Fruit fly (Drosophila melanogaster): ENCODE measurements around the gene CG7970.
A peak's percentile ranks its signal among the peaks of the same experiment; 100 is the strongest.

The CG7970 gene

DNA sequence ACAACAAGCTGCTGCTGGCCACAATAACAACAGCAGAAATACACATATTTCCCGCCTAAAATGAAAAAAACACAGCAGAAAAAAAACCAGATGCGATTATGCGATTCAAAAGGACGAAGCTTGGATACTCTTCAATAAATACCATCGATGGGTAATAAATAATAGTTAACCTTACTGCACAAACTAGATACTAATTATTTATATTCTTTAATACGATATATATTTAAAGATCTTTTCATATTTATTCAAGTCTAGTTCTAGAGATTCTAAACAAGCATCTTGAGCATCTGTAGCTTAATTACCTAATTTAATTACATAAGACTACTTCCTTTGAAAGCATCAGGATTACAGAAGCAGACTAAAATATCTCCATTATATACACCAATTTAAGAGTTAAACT is 35.6 kb downstream of the CG7970 start (continued):
- TF ChIP-seq fd59A (GFP tag; optimal IDR thresholded peaks at IDR 0.05) (no peak), CG6163 (GFP tag; IDR thresholded peaks at IDR 0.05) (no peak), CG3032 (tag; optimal IDR thresholded peaks at IDR 0.05) (no peak), CG31627 (GFP tag; optimal IDR thresholded peaks at IDR 0.05) (no peak), salr (GFP tag; optimal IDR thresholded peaks at IDR 0.05) (peak in 1 of 2 experiments; percentile 19), eg (GFP tag; IDR thresholded peaks at IDR 0.05) (no peak), esn (GFP tag; optimal IDR thresholded peaks at IDR 0.05) (no peak), Ets96B (tag; optimal IDR thresholded peaks at IDR 0.05) (peak; percentile 17), Lpt (GFP tag; optimal IDR thresholded peaks at IDR 0.05) (peak; percentile 10), Smox (GFP tag; optimal IDR thresholded peaks at IDR 0.05) (no peak), topi (GFP tag; optimal IDR thresholded peaks at IDR 0.05) (no peak), pdm3 (GFP tag; optimal IDR thresholded peaks at IDR 0.05) (no peak)

DNA sequence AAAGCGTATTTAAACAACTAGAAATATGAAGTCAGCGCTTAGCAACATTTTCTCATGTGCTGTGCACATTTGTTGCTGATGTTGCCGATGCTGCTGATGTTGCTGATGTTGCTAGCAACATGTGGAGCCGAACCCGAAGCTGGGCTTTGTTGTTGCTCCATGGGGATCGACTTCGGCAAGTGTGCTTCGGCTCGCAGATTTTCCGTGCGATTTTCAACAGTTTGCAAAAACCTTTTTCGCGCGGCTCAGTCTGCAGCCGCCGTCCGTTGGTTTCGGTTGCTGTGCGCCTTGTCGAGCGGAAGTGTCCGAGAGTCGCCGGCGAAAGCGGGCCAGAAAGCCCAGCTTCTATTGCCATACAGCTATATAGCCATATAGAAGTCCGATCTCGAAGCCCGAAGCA is 36.0 kb downstream of the CG7970 start:
- TF ChIP-seq eg (GFP tag; IDR thresholded peaks at IDR 0.05) (peak; percentile 34; the same call in 1 of the 3 replicates), ss (GFP tag; optimal IDR thresholded peaks at IDR 0.05) (no peak), dsx (GFP tag; optimal IDR thresholded peaks at IDR 0.05; ENCODE audit: poor library complexity, severe bottlenecking) (no peak), Hr4 (GFP tag; optimal IDR thresholded peaks at IDR 0.05) (no peak), CG6808 (GFP tag; optimal IDR thresholded peaks at IDR 0.05) (no peak), dac (GFP tag; optimal IDR thresholded peaks at IDR 0.05) (no peak), CG11762 (GFP tag; optimal IDR thresholded peaks at IDR 0.05; ENCODE audit: insufficient read depth) (no peak), CG7368 (GFP tag; optimal IDR thresholded peaks at IDR 0.05) (no peak), CG10631 (GFP tag; optimal IDR thresholded peaks at IDR 0.05) (no peak), Sox14 (GFP tag; optimal IDR thresholded peaks at IDR 0.05) (no peak), cyc (GFP tag; optimal IDR thresholded peaks at IDR 0.05) (no peak), Eip78C (GFP tag) (peak; percentile 49), CG8632 (GFP tag; optimal IDR thresholded peaks at IDR 0.05) (no peak), CG10669 (GFP tag; optimal IDR thresholded peaks at IDR 0.05) (no peak), fd85E (GFP tag; optimal IDR thresholded peaks at IDR 0.05) (no peak), salr (GFP tag; optimal IDR thresholded peaks at IDR 0.05) (no peak), net (GFP tag; optimal IDR thresholded peaks at IDR 0.05) (no peak), svp (GFP tag) (peak; percentile 20), fd59A (GFP tag; optimal IDR thresholded peaks at IDR 0.05) (no peak), Eip75B (GFP tag; optimal IDR thresholded peaks at IDR 0.05) (peak; percentile 11), Lpt (GFP tag; optimal IDR thresholded peaks at IDR 0.05) (no peak), CG1621 (tag; optimal IDR thresholded peaks at IDR 0.05) (peak; percentile 46), CG4318 (GFP tag; optimal IDR thresholded peaks at IDR 0.05) (no peak), Eip93F (GFP tag; optimal IDR thresholded peaks at IDR 0.05) (no peak), CG6163 (GFP tag; IDR thresholded peaks at IDR 0.05) (peak; percentile 44; the same call in 2 of the 3 replicates), Smox (GFP tag; optimal IDR thresholded peaks at IDR 0.05) (no peak), spab (GFP tag; optimal IDR thresholded peaks at IDR 0.05) (no peak), CG16779 (tag; optimal IDR thresholded peaks at IDR 0.05) (no peak), CG34406 (GFP tag; optimal IDR thresholded peaks at IDR 0.05) (no peak), CG6854 (GFP tag; optimal IDR thresholded peaks at IDR 0.05) (no peak), achi (GFP tag; optimal IDR thresholded peaks at IDR 0.05) (no peak), pdm3 (GFP tag; optimal IDR thresholded peaks at IDR 0.05) (no peak), Ets96B (tag; optimal IDR thresholded peaks at IDR 0.05) (no peak), CG8119 (GFP tag; IDR thresholded peaks at IDR 0.05) (no peak), CG11294 (GFP tag; IDR thresholded peaks at IDR 0.05) (no peak), topi (GFP tag; optimal IDR thresholded peaks at IDR 0.05) (no peak), Gug (GFP tag; IDR thresholded peaks at IDR 0.05) (no peak), acj6 (GFP tag; optimal IDR thresholded peaks at IDR 0.05) (no peak), CG11902 (GFP tag; optimal IDR thresholded peaks at IDR 0.05) (no peak), CG3032 (tag; optimal IDR thresholded peaks at IDR 0.05) (no peak), CG6792 (GFP tag; optimal IDR thresholded peaks at IDR 0.05) (no peak), CG8319 (GFP tag; optimal IDR thresholded peaks at IDR 0.05) (no peak), CG15336 (GFP tag; IDR thresholded peaks at IDR 0.05) (no peak), lz (GFP tag; optimal IDR thresholded peaks at IDR 0.05) (no peak), Met (GFP tag; optimal IDR thresholded peaks at IDR 0.05) (no peak), Ets21C (GFP tag; optimal IDR thresholded peaks at IDR 0.05) (no peak), CG3919 (GFP tag; optimal IDR thresholded peaks at IDR 0.05) (no peak), Sox15 (GFP tag; optimal IDR thresholded peaks at IDR 0.05) (no peak)

Data from whole organism, prepupa.